Worm (Caenorhabditis elegans) whole organism, early embryonic: ENCODE measurements around the gene dhs-8.

Experiments
- B0310.2 ChIP-seq: sonication (generic microtip); optimal IDR thresholded peaks from 2 replicates; lab custom pipeline; 2016; ENCODE audit warnings: mild to moderate bottlenecking, missing genetic modification characterization, missing compliant biosample characterization
- F13C5.2 ChIP-seq: sonication (generic microtip); optimal IDR thresholded peaks from 2 replicates; lab custom pipeline; 2017; ENCODE audit warnings: mild to moderate bottlenecking, missing genetic modification characterization, inconsistent platforms, missing compliant biosample characterization
- aly-1 ChIP-seq: sonication (generic microtip); optimal IDR thresholded peaks from 2 replicates; lab custom pipeline; 2016; ENCODE audit warnings: missing genetic modification characterization, missing compliant biosample characterization
- ama-1 ChIP-seq: fragments of 150-350 bp; optimal IDR thresholded peaks from 2 replicates; lab custom pipeline; 2014
- ceh-13 ChIP-seq: fragments of 200-800 bp; sonication (Bioruptor generic); optimal IDR thresholded peaks from 2 replicates; lab custom pipeline; 2018; ENCODE audit warnings: mild to moderate bottlenecking, missing genetic modification characterization, missing compliant biosample characterization
- ets-7 ChIP-seq: sonication (generic microtip); optimal IDR thresholded peaks from 2 replicates; lab custom pipeline; 2016; ENCODE audit warnings: missing genotype, missing genetic modification characterization, missing compliant biosample characterization
- flt-1 ChIP-seq: fragments of 200-800 bp; sonication (Bioruptor generic); IDR thresholded peaks from 2 replicates; pipeline ENCODE4 v1.3.6; 2022; ENCODE audit warnings: missing genetic modification characterization, missing compliant biosample characterization
- hnd-1 ChIP-seq: sonication (generic microtip); optimal IDR thresholded peaks from 2 replicates; lab custom pipeline; 2016; ENCODE audit warnings: missing genetic modification characterization, missing compliant biosample characterization
- pes-1 ChIP-seq: fragments of 200-800 bp; sonication (Bioruptor generic); IDR thresholded peaks from 2 replicates; pipeline ENCODE4 v1.3.6; 2022; ENCODE audit warnings: missing genetic modification reagents, missing genetic modification characterization, missing compliant biosample characterization
- scrt-1 ChIP-seq: fragments of 200-800 bp; sonication (Bioruptor generic); IDR thresholded peaks from 2 replicates; pipeline ENCODE4 v1.3.6; 2022; ENCODE audit warnings: missing genetic modification characterization, missing compliant biosample characterization
- tbx-11 ChIP-seq: fragments of 200-800 bp; sonication (Bioruptor generic); IDR thresholded peaks from 2 replicates; pipeline ENCODE4 v1.3.6; 2022; ENCODE audit warnings: missing genetic modification characterization, missing compliant biosample characterization

DNA sequence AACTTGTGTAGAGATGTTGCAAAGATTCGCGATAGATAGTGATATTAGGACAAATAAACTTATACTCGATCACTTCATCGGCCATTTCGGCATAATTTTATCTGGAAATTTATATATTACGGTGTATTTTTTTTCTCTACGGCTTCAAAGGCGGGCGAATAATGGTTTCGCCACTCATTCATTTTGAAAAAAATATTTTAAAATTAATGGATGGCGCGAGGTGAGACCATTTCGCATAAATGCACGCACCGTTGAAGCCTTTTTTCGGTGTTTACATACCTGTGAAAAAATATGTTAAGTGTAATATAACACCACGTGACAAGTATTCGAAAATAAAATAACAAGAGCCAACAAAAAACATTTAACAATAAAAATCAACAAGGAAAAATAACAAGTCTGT lies 24.2 kb downstream of the dhs-8 start, which contains the start of gene btb-19:
- TF ChIP-seq ama-1 (lab: Kevin White, UChicago) (no peak), ceh-13 (GFP tag; lab: Kevin White, UChicago) (no peak), aly-1 (tag; lab: Kevin White, UChicago) (no peak), tbx-11 (GFP tag; lab: Robert Waterston, UW) (no peak), ets-7 (no peak), F13C5.2 (tag; lab: Kevin White, UChicago) (no peak), scrt-1 (GFP tag; lab: Robert Waterston, UW) (no peak), hnd-1 (tag; lab: Kevin White, UChicago) (no peak), B0310.2 (tag; lab: Kevin White, UChicago) (no peak), flt-1 (GFP tag; lab: Robert Waterston, UW) (no peak), pes-1 (GFP tag; lab: Robert Waterston, UW) (no peak)
